Comparison of ENCODE assay signal across 3 worm cellular contexts in the genomic region with DNA sequence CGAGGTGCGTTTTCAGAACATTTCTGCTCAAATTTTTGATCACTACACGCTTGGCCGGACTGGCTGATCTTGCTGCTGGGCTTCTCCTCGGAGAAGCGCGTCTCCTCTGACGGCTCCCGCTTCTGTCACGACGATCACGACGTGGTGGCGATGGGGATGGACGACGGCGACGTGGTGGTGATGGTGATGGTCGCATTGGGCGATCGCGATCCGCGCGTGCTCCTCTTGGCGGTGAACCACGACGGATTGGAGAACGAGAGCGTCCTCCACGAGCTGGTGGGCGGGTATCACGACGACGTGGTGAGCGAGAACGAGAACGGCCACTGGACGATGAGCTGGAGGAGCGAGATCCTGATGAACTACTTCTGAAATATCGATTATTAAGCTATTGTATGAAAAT.
TF ChIP-seq lines count a peak whose summit lies in the region.

No protein-coding gene starts in this region.

TF ChIP-seq in whole organism, L4 larva, 104 proteins besides CTCF, POLR2A, EP300 and RAD21:
- no peak for TF ChIP-seq F37D6.2 (tag; optimal IDR thresholded peaks at IDR 0.05; lab: Kevin White, UChicago)
- TF ChIP-seq ZK337.2 (GFP tag; IDR thresholded peaks at IDR 0.05; lab: Robert Waterston, UW) = 0 out of 2 replicates have a peak, but pooled peaks have one; percentile 20
- TF ChIP-seq madf-5 (GFP tag; IDR thresholded peaks at IDR 0.05; lab: Robert Waterston, UW) = 0 out of 4 replicates have a peak, but pooled peaks of 1 of the 2 experiments have one; percentile 14
- TF ChIP-seq lsy-2 (tag; optimal IDR thresholded peaks at IDR 0.05; lab: Kevin White, UChicago) = no peak
- peak; percentile 18; the same call in 1 of the 2 replicates for TF ChIP-seq lim-7 (GFP tag; IDR thresholded peaks at IDR 0.05; lab: Robert Waterston, UW)
- peak in 1 of 2 experiments; percentile 74 for TF ChIP-seq unc-62 (GFP tag; optimal IDR thresholded peaks at IDR 0.05 in 1 of 2; lab: Kevin White, UChicago)
- no peak for TF ChIP-seq unc-62 (tag; optimal IDR thresholded peaks at IDR 0.05; lab: Kevin White, UChicago)
- no peak for TF ChIP-seq lin-29 (GFP tag; IDR thresholded peaks at IDR 0.05; lab: Robert Waterston, UW)
- peak; percentile 94 for TF ChIP-seq set-16 (GFP tag; IDR thresholded peaks at IDR 0.05; lab: Robert Waterston, UW)
- 0 out of 2 replicates have a peak, but pooled peaks have one; percentile 31 for TF ChIP-seq Y75B8A.6 (GFP tag; IDR thresholded peaks at IDR 0.05; lab: Robert Waterston, UW)
- no peak for TF ChIP-seq nhr-48 (tag; optimal IDR thresholded peaks at IDR 0.05; lab: Kevin White, UChicago)
- no peak for TF ChIP-seq arid-1 (GFP tag; conservative IDR thresholded peaks at IDR 0.05; lab: Robert Waterston, UW)

TF ChIP-seq in whole organism, late embryonic, 69 proteins besides CTCF, POLR2A, EP300 and RAD21:
- TF ChIP-seq elt-4 (tag; optimal IDR thresholded peaks at IDR 0.05; lab: Kevin White, UChicago) (peak; percentile 66), C08G9.2 (tag; optimal IDR thresholded peaks at IDR 0.05; lab: Kevin White, UChicago) (peak; percentile 8), ceh-45 (GFP tag; IDR thresholded peaks at IDR 0.05; lab: Robert Waterston, UW) (no peak), ceh-18 (tag; optimal IDR thresholded peaks at IDR 0.05; lab: Kevin White, UChicago) (no peak)
TF ChIP-seq in whole organism, late embryonic: peak in this region for 2.

TF ChIP-seq in whole organism, young adult, 124 proteins besides CTCF, POLR2A, EP300 and RAD21:
- peak; percentile 73; the same call in 1 of the 2 replicates for TF ChIP-seq egrh-3 (GFP tag; IDR thresholded peaks at IDR 0.05; lab: Robert Waterston, UW)
- no peak for TF ChIP-seq ztf-22 (GFP tag; optimal IDR thresholded peaks at IDR 0.05; lab: Kevin White, UChicago)
- peak; percentile 91 for TF ChIP-seq zfh-2 (GFP tag; conservative IDR thresholded peaks at IDR 0.05; lab: Robert Waterston, UW)
